Fruit fly (Drosophila melanogaster) whole organism, embryonic: ENCODE results near the gene Nup98-96.

Experiments
- Asciz ChIP-seq: fragments of 200-800 bp; sonication (Bioruptor generic); optimal IDR thresholded peaks from 2 replicates; lab custom pipeline; 2017; ENCODE audit warnings: missing biosample characterization, mild to moderate bottlenecking, missing genetic modification characterization, missing genetic modification reagents
- CG10979 ChIP-seq: fragments of 200-800 bp; sonication (Bioruptor generic); optimal IDR thresholded peaks from 2 replicates; lab custom pipeline; 2018; ENCODE audit warnings: missing biosample characterization, mild to moderate bottlenecking, missing genetic modification characterization, moderate library complexity
- CG12071 ChIP-seq: fragments of 200-800 bp; sonication (Bioruptor generic); optimal IDR thresholded peaks from 3 replicates; lab custom pipeline; 2018; ENCODE audit warnings: missing biosample characterization, mild to moderate bottlenecking, missing genetic modification characterization
- CG12219 ChIP-seq: fragments of 200-800 bp; sonication (Bioruptor generic); optimal IDR thresholded peaks from 3 replicates; lab custom pipeline; 2018; ENCODE audit warnings: missing biosample characterization, mild to moderate bottlenecking, missing genetic modification characterization
- CG14667 ChIP-seq: fragments of 200-800 bp; sonication (Bioruptor generic); IDR thresholded peaks from 2 replicates; pipeline ENCODE4 v1.3.6; 2022; ENCODE audit warnings: missing biosample characterization, missing genetic modification characterization
- CG15269 ChIP-seq: fragments of 200-800 bp; sonication (Bioruptor generic); optimal IDR thresholded peaks from 2 replicates; lab custom pipeline; 2018; ENCODE audit warnings: missing biosample characterization, mild to moderate bottlenecking, missing genetic modification characterization, moderate library complexity
- CG1529 ChIP-seq: fragments of 200-800 bp; sonication (Bioruptor generic); optimal IDR thresholded peaks from 3 replicates; lab custom pipeline; 2018; ENCODE audit warnings: missing biosample characterization, missing genetic modification characterization
- CG15514 ChIP-seq: fragments of 200-800 bp; sonication (Bioruptor generic); optimal IDR thresholded peaks from 3 replicates; lab custom pipeline; 2017; ENCODE audit warnings: missing biosample characterization, missing genetic modification characterization, mild to moderate bottlenecking, moderate library complexity, missing genetic modification reagents
- CG17186 ChIP-seq: fragments of 200-800 bp; sonication (Bioruptor generic); optimal IDR thresholded peaks from 3 replicates; lab custom pipeline; 2017; ENCODE audit warnings: missing biosample characterization, missing genetic modification reagents, missing genetic modification characterization
- CG17568 ChIP-seq: fragments of 200-800 bp; sonication (Bioruptor generic); optimal IDR thresholded peaks from 2 replicates; lab custom pipeline; 2018; ENCODE audit warnings: missing biosample characterization, mild to moderate bottlenecking, missing genetic modification characterization, moderate library complexity
- CG4282 ChIP-seq: fragments of 200-800 bp; sonication (Bioruptor generic); optimal IDR thresholded peaks from 2 replicates; lab custom pipeline; 2016; ENCODE audit warnings: missing biosample characterization, missing genetic modification characterization
- CG7745 ChIP-seq: fragments of 200-800 bp; sonication (Bioruptor generic); optimal IDR thresholded peaks from 2 replicates; lab custom pipeline; 2018; ENCODE audit warnings: missing biosample characterization, mild to moderate bottlenecking, missing genetic modification characterization, moderate library complexity
- CG8290 ChIP-seq, 3 experiments: fragments of 200-800 bp; sonication (Bioruptor generic); optimal IDR thresholded peaks; 2 replicates each; lab custom pipeline; 2016 to 2019; ENCODE audit warnings: missing biosample characterization in 3 of 3, missing genetic modification characterization in 3 of 3, mild to moderate bottlenecking in 2 of 3, moderate library complexity in 1 of 3
- CG8765 ChIP-seq: fragments of 200-800 bp; sonication (Bioruptor generic); IDR thresholded peaks from 2 replicates; pipeline ENCODE4 v1.3.6; 2022; ENCODE audit warnings: missing biosample characterization, missing genetic modification characterization
- CG9215 ChIP-seq: fragments of 200-800 bp; sonication (Bioruptor generic); IDR thresholded peaks from 2 replicates; pipeline ENCODE4 v1.3.6; 2022; ENCODE audit warnings: missing biosample characterization, missing genetic modification characterization
- CrebB ChIP-seq: fragments of 200-800 bp; sonication (Bioruptor generic); optimal IDR thresholded peaks from 3 replicates; lab custom pipeline; 2018; ENCODE audit warnings: missing biosample characterization, mild to moderate bottlenecking, missing genetic modification characterization
- D19B ChIP-seq: fragments of 200-800 bp; sonication (Bioruptor generic); optimal IDR thresholded peaks from 2 replicates; lab custom pipeline; 2017; ENCODE audit warnings: missing biosample characterization, mild to moderate bottlenecking, missing genetic modification characterization
- Jarid2 ChIP-seq: fragments of 200-800 bp; sonication (Bioruptor generic); optimal IDR thresholded peaks from 3 replicates; lab custom pipeline; 2017; ENCODE audit warnings: mild to moderate bottlenecking, missing biosample characterization, missing genetic modification reagents, missing genetic modification characterization
- Kr ChIP-seq: fragments of 200-800 bp; sonication (Bioruptor generic); optimal IDR thresholded peaks from 2 replicates; lab custom pipeline; 2017; ENCODE audit warnings: missing biosample characterization, mild to moderate bottlenecking, missing genetic modification characterization
- NC2α ChIP-seq: fragments of 200-800 bp; sonication (Bioruptor generic); optimal IDR thresholded peaks from 2 replicates; lab custom pipeline; 2016; ENCODE audit warnings: missing biosample characterization, missing genetic modification characterization
- Poxn ChIP-seq: fragments of 200-800 bp; sonication (Bioruptor generic); IDR thresholded peaks from 2 replicates; pipeline ENCODE4 v1.3.6; 2022; ENCODE audit warnings: missing biosample characterization, missing genetic modification characterization
- abd-A ChIP-seq: fragments of 200-800 bp; sonication (Bioruptor generic); optimal IDR thresholded peaks from 3 replicates; lab custom pipeline; 2019; ENCODE audit warnings: missing biosample characterization, mild to moderate bottlenecking, missing genetic modification characterization, moderate library complexity
- cato ChIP-seq: fragments of 200-800 bp; sonication (Bioruptor generic); optimal IDR thresholded peaks from 2 replicates; lab custom pipeline; 2016; ENCODE audit warnings: missing biosample characterization, missing genetic modification characterization, borderline replicate concordance
- caup ChIP-seq: fragments of 200-800 bp; sonication (Bioruptor generic); optimal IDR thresholded peaks from 3 replicates; lab custom pipeline; 2017; ENCODE audit warnings: missing biosample characterization, mild to moderate bottlenecking, missing genetic modification characterization, moderate library complexity; ENCODE audit not compliant: severe bottlenecking
- chif ChIP-seq, 2 experiments: fragments of 200-800 bp; sonication (Bioruptor generic); optimal IDR thresholded peaks; 3 replicates each; lab custom pipeline; 2016; ENCODE audit warnings: missing biosample characterization in 2 of 2, missing genetic modification characterization in 2 of 2
- ci ChIP-seq: fragments of 200-800 bp; sonication (Bioruptor generic); IDR thresholded peaks from 3 replicates; pipeline ENCODE4 v1.3.6; 2022; ENCODE audit warnings: missing biosample characterization, missing genetic modification characterization
- crc ChIP-seq: fragments of 200-800 bp; sonication (Bioruptor generic); optimal IDR thresholded peaks from 2 replicates; lab custom pipeline; 2016; ENCODE audit warnings: missing biosample characterization, missing genetic modification characterization
- dmrt11E ChIP-seq: fragments of 200-800 bp; sonication (Bioruptor generic); optimal IDR thresholded peaks from 3 replicates; lab custom pipeline; 2018; ENCODE audit warnings: missing biosample characterization, mild to moderate bottlenecking, missing genetic modification characterization, moderate library complexity
- en ChIP-seq: fragments of 200-800 bp; sonication (Bioruptor generic); optimal IDR thresholded peaks from 2 replicates; lab custom pipeline; 2016; ENCODE audit warnings: missing biosample characterization, missing genetic modification characterization
- esg ChIP-seq: fragments of 200-800 bp; sonication (Bioruptor generic); conservative IDR thresholded peaks from 2 replicates; pipeline ENCODE4 v1.3.6; 2022; ENCODE audit warnings: missing biosample characterization, missing genetic modification characterization
- ewg ChIP-seq: fragments of 200-800 bp; sonication (Bioruptor generic); optimal IDR thresholded peaks from 3 replicates; lab custom pipeline; 2017; ENCODE audit warnings: mild to moderate bottlenecking, missing biosample characterization, missing genetic modification reagents, missing genetic modification characterization
- fd3F ChIP-seq: fragments of 200-800 bp; sonication (Bioruptor generic); optimal IDR thresholded peaks from 2 replicates; lab custom pipeline; 2018; ENCODE audit warnings: missing biosample characterization, mild to moderate bottlenecking, missing genetic modification characterization, moderate library complexity
- gcm2 ChIP-seq: fragments of 200-800 bp; sonication (Bioruptor generic); optimal IDR thresholded peaks from 2 replicates; lab custom pipeline; 2016; ENCODE audit warnings: missing biosample characterization, missing genetic modification characterization
- grau ChIP-seq: fragments of 200-800 bp; optimal IDR thresholded peaks from 3 replicates; lab custom pipeline; 2019; ENCODE audit warnings: missing biosample characterization, mild to moderate bottlenecking, missing genetic modification characterization, moderate library complexity
- kay ChIP-seq: fragments of 200-800 bp; sonication (Bioruptor generic); optimal IDR thresholded peaks from 2 replicates; lab custom pipeline; 2016; ENCODE audit warnings: missing biosample characterization, missing genetic modification characterization
- klu ChIP-seq: fragments of 200-800 bp; sonication (Bioruptor generic); IDR thresholded peaks from 2 replicates; pipeline ENCODE4 v1.3.6; 2022; ENCODE audit warnings: missing biosample characterization, missing genetic modification characterization
- knrl ChIP-seq: fragments of 200-800 bp; sonication (Bioruptor generic); IDR thresholded peaks from 3 replicates; pipeline ENCODE4 v1.3.6; 2022; ENCODE audit warnings: missing biosample characterization, missing genetic modification characterization; ENCODE audit not compliant: partially characterized antibody
- mld ChIP-seq: fragments of 200-800 bp; sonication (Bioruptor generic); IDR thresholded peaks from 3 replicates; pipeline ENCODE4 v1.3.6; 2022; ENCODE audit warnings: missing biosample characterization, missing genetic modification characterization; ENCODE audit not compliant: partially characterized antibody
- nerfin-1 ChIP-seq: fragments of 200-800 bp; sonication (Bioruptor generic); optimal IDR thresholded peaks from 3 replicates; lab custom pipeline; 2019; ENCODE audit warnings: missing biosample characterization, mild to moderate bottlenecking, missing genetic modification characterization, moderate library complexity
- phol ChIP-seq: fragments of 200-800 bp; sonication (Bioruptor generic); optimal IDR thresholded peaks from 3 replicates; lab custom pipeline; 2018; ENCODE audit warnings: missing biosample characterization, mild to moderate bottlenecking, missing genetic modification characterization, moderate library complexity
- psq ChIP-seq: fragments of 200-800 bp; sonication (Bioruptor generic); optimal IDR thresholded peaks from 2 replicates; lab custom pipeline; 2017; ENCODE audit warnings: missing biosample characterization, missing genetic modification characterization
- pzg ChIP-seq: fragments of 200-800 bp; sonication (Bioruptor generic); optimal IDR thresholded peaks from 3 replicates; lab custom pipeline; 2018; ENCODE audit warnings: missing biosample characterization, mild to moderate bottlenecking, missing genetic modification characterization, moderate library complexity
- sim ChIP-seq: fragments of 200-800 bp; sonication (Bioruptor generic); IDR thresholded peaks from 2 replicates; pipeline ENCODE4 v1.3.6; 2022; ENCODE audit warnings: missing biosample characterization, missing genetic modification characterization
- unpg ChIP-seq: fragments of 200-800 bp; sonication (Bioruptor generic); optimal IDR thresholded peaks from 3 replicates; lab custom pipeline; 2018; ENCODE audit warnings: missing biosample characterization, mild to moderate bottlenecking, missing genetic modification characterization, moderate library complexity
- wek ChIP-seq: fragments of 200-800 bp; sonication (Bioruptor generic); optimal IDR thresholded peaks from 3 replicates; lab custom pipeline; 2018; ENCODE audit warnings: missing biosample characterization, mild to moderate bottlenecking, missing genetic modification characterization, moderate library complexity
- zen2 ChIP-seq: fragments of 200-800 bp; sonication (Bioruptor generic); IDR thresholded peaks from 3 replicates; pipeline ENCODE4 v1.3.6; 2022; ENCODE audit warnings: missing biosample characterization, missing genetic modification characterization; ENCODE audit not compliant: partially characterized antibody
- zfh1 ChIP-seq: fragments of 200-800 bp; sonication (Bioruptor generic); IDR thresholded peaks from 3 replicates; pipeline ENCODE4 v1.3.6; 2022; ENCODE audit warnings: missing biosample characterization, missing genetic modification characterization
- zfh2 ChIP-seq: fragments of 200-800 bp; sonication (Bioruptor generic); optimal IDR thresholded peaks from 2 replicates; lab custom pipeline; 2016; ENCODE audit warnings: missing biosample characterization, missing genetic modification characterization

Nup98-96 gene

dm6 chr3R:23767417-23767853, 14.0 kb downstream of the Nup98-96 start, which contains the start of the genes CG10214 and CG10375 (continued):
- TF ChIP-seq grau (tag; lab: Kevin White, UChicago), result peak; percentile 74
- no peak for TF ChIP-seq CG14667 (GFP tag; lab: Robert Waterston, UW)
- TF ChIP-seq knrl (GFP tag; lab: Robert Waterston, UW), result peak; percentile 49; the same call in 1 of the 3 replicates
- peak; percentile 75 for TF ChIP-seq CG15269 (tag; lab: Kevin White, UChicago)
- TF ChIP-seq pzg (GFP tag; lab: Kevin White, UChicago), result peak; percentile 91
- TF ChIP-seq Kr, result no peak
- peak; percentile 64 for TF ChIP-seq crc (GFP tag; lab: Kevin White, UChicago)
- peak; percentile 24 for TF ChIP-seq CG1529 (GFP tag; lab: Kevin White, UChicago)
- peak; percentile 69 for TF ChIP-seq cato (GFP tag; lab: Kevin White, UChicago)
- peak; percentile 63 for TF ChIP-seq CG4282 (GFP tag; lab: Kevin White, UChicago)
- no peak for TF ChIP-seq CG17568
- peak; percentile 100 for TF ChIP-seq wek
- TF ChIP-seq phol, result peak; percentile 98
- 0 out of 2 replicates have a peak, but pooled peaks have one; percentile 29 for TF ChIP-seq CG8765 (GFP tag; lab: Robert Waterston, UW)
- no peak for TF ChIP-seq Jarid2 (GFP tag; lab: Kevin White, UChicago)
- TF ChIP-seq D19B (GFP tag; lab: Kevin White, UChicago), result peak; percentile 27
- peak; percentile 68 for TF ChIP-seq ewg
- no peak; the same call in 1 of the 2 replicates for TF ChIP-seq klu (GFP tag; lab: Robert Waterston, UW)
- peak; percentile 27 for TF ChIP-seq CG12219 (GFP tag; lab: Kevin White, UChicago)
- peak; percentile 42 for TF ChIP-seq fd3F (GFP tag; lab: Kevin White, UChicago)
- TF ChIP-seq en, result peak; percentile 35
- peak; percentile 64 for TF ChIP-seq nerfin-1 (tag; lab: Kevin White, UChicago)
- peak; percentile 11 for TF ChIP-seq CG12071 (GFP tag; lab: Kevin White, UChicago)
- no peak for TF ChIP-seq CG7745
- TF ChIP-seq gcm2, result peak; percentile 24
- peak; percentile 64 for TF ChIP-seq CG10979 (tag; lab: Kevin White, UChicago)
- TF ChIP-seq Asciz (GFP tag; lab: Kevin White, UChicago), result no peak
- peak; percentile 57; the same call in 1 of the 2 replicates for TF ChIP-seq CG9215 (GFP tag; lab: Robert Waterston, UW)
- peak; percentile 85 for TF ChIP-seq CG8290 (GFP tag; optimal IDR thresholded peaks at IDR 0.05; lab: Kevin White, UChicago)
- TF ChIP-seq CG8290 (tag; optimal IDR thresholded peaks at IDR 0.05; lab: Kevin White, UChicago), result peak; percentile 57 to 92
- TF ChIP-seq caup (GFP tag; lab: Kevin White, UChicago), result peak; percentile 70
- no peak for TF ChIP-seq zen2 (GFP tag; lab: Robert Waterston, UW)
- no peak for TF ChIP-seq sim (GFP tag; lab: Robert Waterston, UW)
- TF ChIP-seq abd-A (tag; lab: Kevin White, UChicago), result no peak
- TF ChIP-seq CG15514, result peak; percentile 72
- peak; percentile 72; the same call in 2 of the 3 replicates for TF ChIP-seq zfh1 (GFP tag; lab: Robert Waterston, UW)
- peak; percentile 82 for TF ChIP-seq zfh2
- 0 out of 3 replicates have a peak, but pooled peaks have one; percentile 37 for TF ChIP-seq mld
- TF ChIP-seq esg (GFP tag; lab: Robert Waterston, UW), result 0 out of 2 replicates have a peak, but pooled peaks have one; percentile 35
- TF ChIP-seq kay, result peak; percentile 47
- TF ChIP-seq dmrt11E (tag; lab: Kevin White, UChicago), result peak; percentile 64
- peak; percentile 80 to 82 for TF ChIP-seq chif (GFP tag; optimal IDR thresholded peaks at IDR 0.05; lab: Kevin White, UChicago)
- no peak for TF ChIP-seq Poxn (GFP tag; lab: Robert Waterston, UW)
- TF ChIP-seq NC2α (GFP tag; lab: Kevin White, UChicago), result peak; percentile 67
- TF ChIP-seq unpg (GFP tag; lab: Kevin White, UChicago), result peak; percentile 76
- TF ChIP-seq ci, result peak; percentile 88
- peak; percentile 58 for TF ChIP-seq psq (GFP tag; lab: Kevin White, UChicago)
- peak; percentile 61 for TF ChIP-seq CrebB
- TF ChIP-seq CG17186 (GFP tag; lab: Kevin White, UChicago), result peak; percentile 80
